Worm (Caenorhabditis elegans) whole organism, late embryonic: ENCODE data around the gene C29A12.6.

Experiments used
- eyg-1 ChIP-seq: sonication (generic microtip); optimal IDR thresholded peaks from 2 replicates; lab custom pipeline; 2016; ENCODE audit warnings: missing genotype, missing genetic modification characterization, missing compliant biosample characterization
- pha-4 ChIP-seq: fragments of 150-350 bp; optimal IDR thresholded peaks from 2 replicates; lab custom pipeline; 2018; ENCODE audit warnings: missing biosample characterization, missing genetic modification reagents, missing genetic modification characterization
- ztf-16 ChIP-seq: sonication (generic microtip); optimal IDR thresholded peaks from 2 replicates; lab custom pipeline; 2017; ENCODE audit warnings: missing genetic modification characterization, missing compliant biosample characterization

- no peak for TF ChIP-seq pha-4 (tag; lab: Kevin White, UChicago)
- TF ChIP-seq ztf-16 (tag; lab: Kevin White, UChicago) = no peak
- TF ChIP-seq eyg-1 (tag; lab: Kevin White, UChicago) = no peak
Observed at ce11 chrV:10871457-10871861, 24.5 kb downstream of the C29A12.6 start.
